Worm (Caenorhabditis elegans): Measurements from ENCODE around the gene cyp-13A8.
A peak's percentile ranks its signal among the peaks of the same experiment; 100 is the strongest.

The cyp-13A8 gene

ce11 chrII:9781842-9782241 lies 25.5 kb downstream of the cyp-13A8 start, which contains the start of gene cyp-13A1:
Gene cyp-13A1, minus strand, starts transcription at chrII:9781997.
- TF ChIP-seq nhr-237 (tag; optimal IDR thresholded peaks at IDR 0.05), result no peak
- no peak for TF ChIP-seq mls-2 (tag; optimal IDR thresholded peaks at IDR 0.05)

ce11 chrII:9778495-9778894 lies 28.9 kb downstream of the cyp-13A8 start:
- no peak for TF ChIP-seq flh-1 (GFP tag; optimal IDR thresholded peaks at IDR 0.05)
- no peak for TF ChIP-seq lin-32 (GFP tag; optimal IDR thresholded peaks at IDR 0.05)
- no peak for TF ChIP-seq snpc-4 (tag; optimal IDR thresholded peaks at IDR 0.05)
- TF ChIP-seq nhr-76 (tag; optimal IDR thresholded peaks at IDR 0.05), result no peak
- no peak for TF ChIP-seq nhr-237 (tag; optimal IDR thresholded peaks at IDR 0.05)
- no peak for TF ChIP-seq elt-3 (tag; optimal IDR thresholded peaks at IDR 0.05)
- no peak for TF ChIP-seq M03D4.4 (tag; optimal IDR thresholded peaks at IDR 0.05)
- no peak for TF ChIP-seq ceh-83 (GFP tag; optimal IDR thresholded peaks at IDR 0.05)
- TF ChIP-seq nhr-12 (tag; optimal IDR thresholded peaks at IDR 0.05), result no peak
- no peak for TF ChIP-seq hlh-1 (tag; optimal IDR thresholded peaks at IDR 0.05)
- no peak for TF ChIP-seq ztf-11 (tag; optimal IDR thresholded peaks at IDR 0.05)
- TF ChIP-seq nhr-28 (tag; optimal IDR thresholded peaks at IDR 0.05), result no peak
- TF ChIP-seq tbx-8 (GFP tag; optimal IDR thresholded peaks at IDR 0.05), result no peak
- TF ChIP-seq lsy-2 (tag; optimal IDR thresholded peaks at IDR 0.05), result no peak
- no peak for TF ChIP-seq nhr-2 (tag; optimal IDR thresholded peaks at IDR 0.05)
- no peak for TF ChIP-seq drap-1 (GFP tag; optimal IDR thresholded peaks at IDR 0.05)
- no peak for TF ChIP-seq mep-1 (tag; optimal IDR thresholded peaks at IDR 0.05)
- TF ChIP-seq elt-1 (tag; optimal IDR thresholded peaks at IDR 0.05; ENCODE audit: borderline replicate concordance, insufficient read depth), result no peak
- no peak for TF ChIP-seq cnd-1 (tag; optimal IDR thresholded peaks at IDR 0.05)
- TF ChIP-seq ceh-43 (GFP tag; optimal IDR thresholded peaks at IDR 0.05), result no peak

DNA sequence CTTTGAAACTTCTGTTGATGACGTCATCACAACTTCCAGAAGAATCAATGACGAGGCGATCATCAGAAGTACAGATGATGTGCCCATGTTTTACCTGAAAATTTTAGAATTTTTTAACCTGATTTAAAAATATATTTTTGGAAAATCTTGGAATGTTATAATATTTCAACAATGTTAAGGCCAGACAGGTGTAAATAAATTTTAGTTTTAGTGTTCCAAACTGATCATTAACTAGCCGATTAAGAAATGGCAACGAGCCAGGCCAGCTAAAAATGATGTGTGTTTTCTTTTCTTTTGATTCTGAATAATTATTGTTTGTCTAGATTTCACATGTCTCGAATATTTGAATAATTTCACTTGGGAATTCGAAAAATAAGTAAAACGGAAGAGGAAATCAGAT lies 31.6 kb downstream of the cyp-13A8 start, which contains the start of gene T10B9.9:
Gene T10B9.9, minus strand, starts transcription at position 101 of the 400 bp plus-strand sequence.
- peak; percentile 59 for TF ChIP-seq zip-8 (tag; optimal IDR thresholded peaks at IDR 0.05)
- no peak for TF ChIP-seq unc-62 (GFP tag; optimal IDR thresholded peaks at IDR 0.05)

- TF ChIP-seq flh-1 (GFP tag; optimal IDR thresholded peaks at IDR 0.05) (peak; percentile 70), elt-3 (tag; optimal IDR thresholded peaks at IDR 0.05) (no peak), lin-32 (GFP tag; optimal IDR thresholded peaks at IDR 0.05) (peak; percentile 79), ceh-43 (GFP tag; optimal IDR thresholded peaks at IDR 0.05) (peak; percentile 73), tbx-8 (GFP tag; optimal IDR thresholded peaks at IDR 0.05) (peak; percentile 71), ztf-11 (tag; optimal IDR thresholded peaks at IDR 0.05) (peak; percentile 73), mls-2 (tag; optimal IDR thresholded peaks at IDR 0.05) (peak; percentile 88), mab-5 (tag; optimal IDR thresholded peaks at IDR 0.05) (no peak), hlh-1 (tag; optimal IDR thresholded peaks at IDR 0.05) (peak; percentile 79), ham-2 (GFP tag; optimal IDR thresholded peaks at IDR 0.05) (peak; percentile 68), mep-1 (tag; optimal IDR thresholded peaks at IDR 0.05) (no peak), unc-39 (tag; optimal IDR thresholded peaks at IDR 0.05) (no peak), ces-1 (GFP tag; optimal IDR thresholded peaks at IDR 0.05) (no peak), nhr-12 (tag; optimal IDR thresholded peaks at IDR 0.05) (no peak), unc-62 (GFP tag; optimal IDR thresholded peaks at IDR 0.05) (no peak), elt-1 (tag; optimal IDR thresholded peaks at IDR 0.05; ENCODE audit: borderline replicate concordance, insufficient read depth) (peak; percentile 69), drap-1 (GFP tag; optimal IDR thresholded peaks at IDR 0.05) (peak; percentile 89), M03D4.4 (tag; optimal IDR thresholded peaks at IDR 0.05) (peak; percentile 89), cnd-1 (tag; optimal IDR thresholded peaks at IDR 0.05) (peak; percentile 90), nhr-2 (tag; optimal IDR thresholded peaks at IDR 0.05) (no peak), blmp-1 (tag; optimal IDR thresholded peaks at IDR 0.05) (no peak), sem-2 (GFP tag; optimal IDR thresholded peaks at IDR 0.05) (peak; percentile 85), lin-13 (tag; optimal IDR thresholded peaks at IDR 0.05) (peak; percentile 40), unc-120 (tag; optimal IDR thresholded peaks at IDR 0.05; ENCODE audit: poor library complexity, severe bottlenecking) (peak; percentile 58), ceh-39 (tag; optimal IDR thresholded peaks at IDR 0.05) (no peak), nhr-76 (tag; optimal IDR thresholded peaks at IDR 0.05) (no peak), nhr-237 (tag; optimal IDR thresholded peaks at IDR 0.05) (peak; percentile 1), bed-3 (GFP tag; optimal IDR thresholded peaks at IDR 0.05) (peak; percentile 76), zip-8 (tag; optimal IDR thresholded peaks at IDR 0.05) (no peak), pha-4 (tag; optimal IDR thresholded peaks at IDR 0.05) (peak; percentile 78), ceh-83 (GFP tag; optimal IDR thresholded peaks at IDR 0.05) (peak; percentile 86), sptf-1 (tag; optimal IDR thresholded peaks at IDR 0.05) (peak; percentile 93), nhr-28 (tag; optimal IDR thresholded peaks at IDR 0.05) (no peak)
Observed at ce11 chrII:9774653-9775052, 32.7 kb downstream of the cyp-13A8 start.
